Fruit fly (Drosophila melanogaster) whole organism, embryonic: ENCODE results near the gene yellow-b.

Experiments used
- Aef1 ChIP-seq: fragments of 200-800 bp; sonication (Bioruptor generic); IDR thresholded peaks from 3 replicates; pipeline ENCODE4 v1.3.6; 2022; ENCODE audit warnings: missing biosample characterization, missing genetic modification characterization
- Awh ChIP-seq: fragments of 200-800 bp; sonication (Bioruptor generic); IDR thresholded peaks from 2 replicates; pipeline ENCODE4, ENCODE4 v1.3.6; 2022; ENCODE audit warnings: missing biosample characterization, missing genetic modification characterization
- Bteb2 ChIP-seq: fragments of 200-800 bp; sonication (Bioruptor generic); optimal IDR thresholded peaks from 2 replicates; lab custom pipeline; 2016; ENCODE audit warnings: missing biosample characterization, missing genetic modification characterization
- CG10147 ChIP-seq: fragments of 200-800 bp; sonication (Bioruptor generic); optimal IDR thresholded peaks from 2 replicates; lab custom pipeline; 2019; ENCODE audit warnings: missing biosample characterization, mild to moderate bottlenecking, missing genetic modification characterization, moderate library complexity
- CG1024 ChIP-seq: fragments of 200-800 bp; sonication (Bioruptor generic); IDR thresholded peaks from 2 replicates; pipeline ENCODE4 v1.3.6; 2022; ENCODE audit warnings: missing biosample characterization, missing genetic modification characterization
- CG17359 ChIP-seq: fragments of 200-800 bp; sonication (Bioruptor generic); optimal IDR thresholded peaks from 3 replicates; lab custom pipeline; 2018; ENCODE audit warnings: missing biosample characterization, mild to moderate bottlenecking, missing genetic modification characterization, moderate library complexity
- CG31388 ChIP-seq: fragments of 200-800 bp; sonication (Bioruptor generic); optimal IDR thresholded peaks from 2 replicates; lab custom pipeline; 2016; ENCODE audit warnings: missing biosample characterization, missing genetic modification characterization
- CG3163 ChIP-seq: fragments of 200-800 bp; sonication (Bioruptor generic); optimal IDR thresholded peaks from 3 replicates; lab custom pipeline; 2016; ENCODE audit warnings: missing biosample characterization, missing genetic modification characterization
- CG34422 ChIP-seq: fragments of 200-800 bp; sonication (Bioruptor generic); IDR thresholded peaks from 3 replicates; pipeline ENCODE4 v1.3.6; 2022; ENCODE audit warnings: missing biosample characterization, missing genetic modification characterization
- CG4282 ChIP-seq: fragments of 200-800 bp; sonication (Bioruptor generic); optimal IDR thresholded peaks from 2 replicates; lab custom pipeline; 2016; ENCODE audit warnings: missing biosample characterization, missing genetic modification characterization
- CG4617 ChIP-seq: fragments of 200-800 bp; sonication (Bioruptor generic); optimal IDR thresholded peaks from 3 replicates; lab custom pipeline; 2016; ENCODE audit warnings: missing biosample characterization, missing genetic modification characterization, borderline replicate concordance
- CG5245 ChIP-seq: fragments of 200-800 bp; sonication (Bioruptor generic); optimal IDR thresholded peaks from 3 replicates; lab custom pipeline; 2016; ENCODE audit warnings: missing biosample characterization, missing genetic modification characterization
- CG5953 ChIP-seq: fragments of 200-800 bp; sonication (Bioruptor generic); IDR thresholded peaks from 2 replicates; pipeline ENCODE4 v1.3.6; 2022; ENCODE audit warnings: missing biosample characterization, missing genetic modification characterization
- CG6854 ChIP-seq: fragments of 200-800 bp; sonication (Bioruptor generic); optimal IDR thresholded peaks from 3 replicates; lab custom pipeline; 2017; ENCODE audit warnings: missing biosample characterization, mild to moderate bottlenecking, missing genetic modification characterization
- CG7357 ChIP-seq: fragments of 200-800 bp; sonication (Bioruptor generic); IDR thresholded peaks from 3 replicates; pipeline ENCODE4 v1.3.6; 2022; ENCODE audit warnings: missing biosample characterization, missing genetic modification characterization
- D19B ChIP-seq: fragments of 200-800 bp; sonication (Bioruptor generic); optimal IDR thresholded peaks from 2 replicates; lab custom pipeline; 2017; ENCODE audit warnings: missing biosample characterization, mild to moderate bottlenecking, missing genetic modification characterization
- Drgx ChIP-seq: fragments of 200-800 bp; sonication (Bioruptor generic); IDR thresholded peaks from 2 replicates; pipeline ENCODE4 v1.3.6; 2022; ENCODE audit warnings: missing biosample characterization, missing genetic modification characterization
- Ets97D ChIP-seq: fragments of 200-800 bp; sonication (Bioruptor generic); optimal IDR thresholded peaks from 3 replicates; lab custom pipeline; 2016; ENCODE audit warnings: missing biosample characterization, missing genetic modification characterization
- H2.0 ChIP-seq: fragments of 200-800 bp; sonication (Bioruptor generic); IDR thresholded peaks from 2 replicates; pipeline ENCODE4 v1.3.6; 2022; ENCODE audit warnings: missing biosample characterization, missing genetic modification characterization
- HLHmδ ChIP-seq: fragments of 200-800 bp; sonication (Bioruptor generic); optimal IDR thresholded peaks from 2 replicates; lab custom pipeline; 2018; ENCODE audit warnings: missing biosample characterization, mild to moderate bottlenecking, missing genetic modification characterization, moderate library complexity
- HmgZ ChIP-seq: fragments of 200-800 bp; sonication (Bioruptor generic); optimal IDR thresholded peaks from 2 replicates; lab custom pipeline; 2018; ENCODE audit warnings: missing biosample characterization, mild to moderate bottlenecking, missing genetic modification characterization
- Med ChIP-seq: fragments of 200-800 bp; sonication (Bioruptor generic); peaks from one replicate; lab custom pipeline; 2016; ENCODE audit warnings: missing biosample characterization, missing genetic modification characterization, mild to moderate bottlenecking, inconsistent platforms, moderate library complexity
- Meics ChIP-seq: fragments of 200-800 bp; sonication (Bioruptor generic); optimal IDR thresholded peaks from 2 replicates; lab custom pipeline; 2017; ENCODE audit warnings: missing biosample characterization, mild to moderate bottlenecking, missing genetic modification characterization
- Oli ChIP-seq: fragments of 200-800 bp; sonication (Bioruptor generic); optimal IDR thresholded peaks from 2 replicates; lab custom pipeline; 2018; ENCODE audit warnings: missing biosample characterization, mild to moderate bottlenecking, missing genetic modification characterization, moderate library complexity
- Pdp1 ChIP-seq, 2 experiments: fragments of 200-800 bp; sonication (Bioruptor generic); optimal IDR thresholded peaks; 3 replicates each; lab custom pipeline; 2016; ENCODE audit warnings: missing biosample characterization in 2 of 2, missing genetic modification characterization in 2 of 2, mild to moderate bottlenecking in 1 of 2, moderate library complexity in 1 of 2
- Taf1 ChIP-seq: fragments of 200-800 bp; sonication (Bioruptor generic); IDR thresholded peaks from 2 replicates; pipeline ENCODE4 v1.3.6; 2022; ENCODE audit warnings: missing biosample characterization, missing genetic modification characterization
- Xrp1 ChIP-seq: fragments of 200-800 bp; sonication (Bioruptor generic); IDR thresholded peaks from 2 replicates; pipeline ENCODE4 v1.3.6; 2022; ENCODE audit warnings: missing biosample characterization, missing genetic modification characterization
- amos ChIP-seq: fragments of 200-800 bp; sonication (Bioruptor generic); IDR thresholded peaks from 2 replicates; pipeline ENCODE4 v1.3.6; 2022; ENCODE audit warnings: missing biosample characterization, missing genetic modification characterization; ENCODE audit not compliant: partially characterized antibody
- cg ChIP-seq: fragments of 200-800 bp; sonication (Bioruptor generic); optimal IDR thresholded peaks from 3 replicates; lab custom pipeline; 2019; ENCODE audit warnings: missing biosample characterization, mild to moderate bottlenecking, missing genetic modification characterization, moderate library complexity
- ci ChIP-seq: fragments of 200-800 bp; sonication (Bioruptor generic); IDR thresholded peaks from 3 replicates; pipeline ENCODE4 v1.3.6; 2022; ENCODE audit warnings: missing biosample characterization, missing genetic modification characterization
- cwo ChIP-seq: fragments of 200-800 bp; sonication (Bioruptor generic); optimal IDR thresholded peaks from 3 replicates; lab custom pipeline; 2017; ENCODE audit warnings: missing biosample characterization, missing genetic modification characterization, mild to moderate bottlenecking, moderate library complexity, missing genetic modification reagents
- en ChIP-seq: fragments of 200-800 bp; sonication (Bioruptor generic); optimal IDR thresholded peaks from 2 replicates; lab custom pipeline; 2016; ENCODE audit warnings: missing biosample characterization, missing genetic modification characterization
- eve ChIP-seq, 2 experiments: fragments of >200 bp; optimal IDR thresholded peaks; 2 replicates each; lab custom pipeline; 2017; ENCODE audit warnings: missing biosample characterization in 2 of 2, missing genetic modification characterization in 2 of 2
- fd64A ChIP-seq: fragments of 200-800 bp; sonication (Bioruptor generic); optimal IDR thresholded peaks from 3 replicates; lab custom pipeline; 2018; ENCODE audit warnings: missing biosample characterization, mild to moderate bottlenecking, missing genetic modification characterization
- fru ChIP-seq: fragments of >200 bp; optimal IDR thresholded peaks from 2 replicates; lab custom pipeline; 2017
- gem ChIP-seq: fragments of 200-800 bp; sonication (Bioruptor generic); optimal IDR thresholded peaks from 2 replicates; lab custom pipeline; 2019; ENCODE audit warnings: missing biosample characterization, mild to moderate bottlenecking, missing genetic modification characterization, moderate library complexity
- ham ChIP-seq: fragments of 200-800 bp; sonication (Bioruptor generic); IDR thresholded peaks from 2 replicates; pipeline ENCODE4 v1.3.6; 2022; ENCODE audit warnings: missing biosample characterization, missing genetic modification characterization
- klu ChIP-seq: fragments of 200-800 bp; sonication (Bioruptor generic); IDR thresholded peaks from 2 replicates; pipeline ENCODE4 v1.3.6; 2022; ENCODE audit warnings: missing biosample characterization, missing genetic modification characterization
- nom ChIP-seq: fragments of 200-800 bp; sonication (Bioruptor generic); optimal IDR thresholded peaks from 2 replicates; lab custom pipeline; 2017; ENCODE audit warnings: missing biosample characterization, missing genetic modification characterization, mild to moderate bottlenecking, moderate library complexity, missing genetic modification reagents
- odd ChIP-seq: fragments of 200-800 bp; sonication (Bioruptor generic); optimal IDR thresholded peaks from 2 replicates; lab custom pipeline; 2017; ENCODE audit warnings: missing biosample characterization, mild to moderate bottlenecking, missing genetic modification characterization
- peb ChIP-seq: fragments of 200-800 bp; sonication (Bioruptor generic); IDR thresholded peaks from 2 replicates; pipeline ENCODE4 v1.3.6; 2022; ENCODE audit warnings: missing biosample characterization, missing genetic modification characterization
- prd ChIP-seq, 3 experiments: fragments of >200 bp in 2 of 3; fragments of 200-800 bp in 1 of 3; sonication (Bioruptor generic) in 1 of 3; optimal IDR thresholded peaks in 2 of 3; IDR thresholded peaks in 1 of 3; 2 replicates in 2 of 3; 3 replicates in 1 of 3; pipeline versions ENCODE4 v1.3.6 to Lab custom; 2017 to 2022; ENCODE audit warnings: missing biosample characterization in 1 of 3, missing genetic modification characterization in 1 of 3
- seq ChIP-seq: fragments of 200-800 bp; sonication (Bioruptor generic); IDR thresholded peaks from 2 replicates; pipeline ENCODE4 v1.3.6; 2022; ENCODE audit warnings: missing biosample characterization, missing genetic modification characterization
- sim ChIP-seq: fragments of 200-800 bp; sonication (Bioruptor generic); IDR thresholded peaks from 2 replicates; pipeline ENCODE4 v1.3.6; 2022; ENCODE audit warnings: missing biosample characterization, missing genetic modification characterization
- slbo ChIP-seq: fragments of 200-800 bp; sonication (Bioruptor generic); IDR thresholded peaks from 2 replicates; pipeline ENCODE4 v1.3.6; 2022; ENCODE audit warnings: missing biosample characterization, missing genetic modification characterization
- tgo ChIP-seq: fragments of 200-800 bp; sonication (Bioruptor generic); IDR thresholded peaks from 3 replicates; pipeline ENCODE4 v1.3.6; 2022; ENCODE audit warnings: missing biosample characterization, missing genetic modification characterization
- tio ChIP-seq: fragments of 200-800 bp; sonication (Bioruptor generic); optimal IDR thresholded peaks from 2 replicates; lab custom pipeline; 2017; ENCODE audit warnings: missing biosample characterization, missing genetic modification characterization, inconsistent platforms
- tna ChIP-seq: fragments of 200-800 bp; sonication (Bioruptor generic); IDR thresholded peaks from 2 replicates; pipeline ENCODE4 v1.3.6; 2022; ENCODE audit warnings: missing biosample characterization, missing genetic modification characterization; ENCODE audit not compliant: partially characterized antibody
- ttk ChIP-seq: fragments of 200-800 bp; sonication (Bioruptor generic); IDR thresholded peaks from 2 replicates; pipeline ENCODE4 v2.1.2; 2022; ENCODE audit warnings: missing biosample characterization, missing genetic modification characterization
- tup ChIP-seq: fragments of 200-800 bp; sonication (Bioruptor generic); optimal IDR thresholded peaks from 2 replicates; lab custom pipeline; 2016; ENCODE audit warnings: missing biosample characterization, mild to moderate bottlenecking, missing genetic modification characterization, moderate library complexity

Gene yellow-b

dm6 chr2L:16760504-16761417 is 6.6 kb downstream of the yellow-b start, which contains the start of gene ppk17 (continued):
- no peak for TF ChIP-seq HLHmδ (GFP tag; lab: Kevin White, UChicago)
- TF ChIP-seq CG34422 (GFP tag; lab: Robert Waterston, UW) = no peak
- TF ChIP-seq Ets97D (GFP tag; lab: Kevin White, UChicago) = no peak
- no peak for TF ChIP-seq ham
- TF ChIP-seq Drgx = peak; percentile 35; the same call in 1 of the 2 replicates
- TF ChIP-seq Meics (GFP tag; lab: Kevin White, UChicago) = no peak
- TF ChIP-seq slbo (GFP tag; lab: Robert Waterston, UW) = no peak
- no peak for TF ChIP-seq H2.0 (GFP tag; lab: Robert Waterston, UW)
- TF ChIP-seq Oli (tag; lab: Kevin White, UChicago) = no peak
- no peak for TF ChIP-seq fd64A (GFP tag; lab: Kevin White, UChicago)
- TF ChIP-seq CG5953 = no peak
- TF ChIP-seq tup (GFP tag; lab: Kevin White, UChicago) = no peak
- no peak for TF ChIP-seq HmgZ (tag; lab: Kevin White, UChicago)
- no peak for TF ChIP-seq CG17359 (tag; lab: Kevin White, UChicago)
- no peak for TF ChIP-seq CG4617 (GFP tag; lab: Kevin White, UChicago)
- no peak for TF ChIP-seq ci (GFP tag; lab: Robert Waterston, UW)
- TF ChIP-seq sim (GFP tag; lab: Robert Waterston, UW) = no peak
- no peak for TF ChIP-seq Aef1
- TF ChIP-seq fru (lab: Kevin White, UChicago) = no peak
- TF ChIP-seq CG7357 (GFP tag; lab: Robert Waterston, UW) = no peak
- no peak for TF ChIP-seq CG10147 (GFP tag; lab: Kevin White, UChicago)
- no peak for TF ChIP-seq D19B (GFP tag; lab: Kevin White, UChicago)
- TF ChIP-seq CG4282 (GFP tag; lab: Kevin White, UChicago) = no peak
- no peak for TF ChIP-seq CG6854 (GFP tag; lab: Kevin White, UChicago)
- no peak for TF ChIP-seq odd (GFP tag; lab: Kevin White, UChicago)
- TF ChIP-seq tgo = no peak
- no peak for TF ChIP-seq ttk (GFP tag; lab: Robert Waterston, UW)
- TF ChIP-seq Med (GFP tag; lab: Kevin White, UChicago) = peak; percentile 25
- TF ChIP-seq peb (GFP tag; lab: Robert Waterston, UW) = no peak
- TF ChIP-seq prd (optimal IDR thresholded peaks at IDR 0.05; lab: Kevin White, UChicago) = no peak
- TF ChIP-seq prd (GFP tag; IDR thresholded peaks at IDR 0.05; lab: Robert Waterston, UW) = no peak
- TF ChIP-seq CG3163 (GFP tag; lab: Kevin White, UChicago) = no peak
- TF ChIP-seq CG31388 = no peak
- TF ChIP-seq tna (GFP tag; lab: Robert Waterston, UW) = no peak
- no peak for TF ChIP-seq CG1024
- TF ChIP-seq Bteb2 (GFP tag; lab: Kevin White, UChicago) = no peak
- TF ChIP-seq eve (GFP tag; optimal IDR thresholded peaks at IDR 0.05; lab: Kevin White, UChicago) = no peak
- no peak for TF ChIP-seq Awh (GFP tag; lab: Robert Waterston, UW)
- peak in 1 of 2 experiments; percentile 6 for TF ChIP-seq Pdp1 (GFP tag; optimal IDR thresholded peaks at IDR 0.05; lab: Kevin White, UChicago)
- TF ChIP-seq cg = peak; percentile 45
- no peak for TF ChIP-seq Xrp1 (GFP tag; lab: Robert Waterston, UW)
- no peak for TF ChIP-seq CG5245
- TF ChIP-seq cwo (GFP tag; lab: Kevin White, UChicago) = no peak
- peak; percentile 22 for TF ChIP-seq gem
- TF ChIP-seq tio = no peak
- no peak for TF ChIP-seq Taf1 (GFP tag; lab: Robert Waterston, UW)
- no peak for TF ChIP-seq nom
- TF ChIP-seq amos = no peak
- no peak for TF ChIP-seq seq (GFP tag; lab: Robert Waterston, UW)
- no peak for TF ChIP-seq klu (GFP tag; lab: Robert Waterston, UW)
- no peak for TF ChIP-seq en (GFP tag; lab: Kevin White, UChicago)
